Worm (Caenorhabditis elegans) whole organism, mixed stage, embryonic: ENCODE measurements around the gene C30H6.8.

Experiments
- ces-1 ChIP-seq: fragments of 150-350 bp; optimal IDR thresholded peaks from 2 replicates; lab custom pipeline; 2014; ENCODE audit warnings: missing biosample characterization, missing genetic modification reagents, missing genetic modification characterization
- elt-3 ChIP-seq: fragments of 150-350 bp; optimal IDR thresholded peaks from 2 replicates; lab custom pipeline; 2014; ENCODE audit warnings: missing biosample characterization, missing genetic modification characterization
- lsy-2 ChIP-seq: fragments of 150-350 bp; optimal IDR thresholded peaks from 2 replicates; lab custom pipeline; 2014; ENCODE audit warnings: missing biosample characterization, missing genetic modification characterization
- mls-2 ChIP-seq: sonication (generic microtip); optimal IDR thresholded peaks from 2 replicates; lab custom pipeline; 2016; ENCODE audit warnings: mild to moderate bottlenecking, missing genetic modification characterization, moderate library complexity, missing compliant biosample characterization
- nhr-12 ChIP-seq: fragments of 150-350 bp; optimal IDR thresholded peaks from 2 replicates; lab custom pipeline; 2014; ENCODE audit warnings: missing biosample characterization, missing genetic modification characterization
- nhr-237 ChIP-seq: fragments of 150-350 bp; optimal IDR thresholded peaks from 2 replicates; lab custom pipeline; 2014; ENCODE audit warnings: missing biosample characterization, missing genetic modification characterization
- pha-4 ChIP-seq: fragments of 150-350 bp; optimal IDR thresholded peaks from 2 replicates; lab custom pipeline; 2018; ENCODE audit warnings: missing biosample characterization, missing genetic modification reagents, missing genetic modification characterization

DNA sequence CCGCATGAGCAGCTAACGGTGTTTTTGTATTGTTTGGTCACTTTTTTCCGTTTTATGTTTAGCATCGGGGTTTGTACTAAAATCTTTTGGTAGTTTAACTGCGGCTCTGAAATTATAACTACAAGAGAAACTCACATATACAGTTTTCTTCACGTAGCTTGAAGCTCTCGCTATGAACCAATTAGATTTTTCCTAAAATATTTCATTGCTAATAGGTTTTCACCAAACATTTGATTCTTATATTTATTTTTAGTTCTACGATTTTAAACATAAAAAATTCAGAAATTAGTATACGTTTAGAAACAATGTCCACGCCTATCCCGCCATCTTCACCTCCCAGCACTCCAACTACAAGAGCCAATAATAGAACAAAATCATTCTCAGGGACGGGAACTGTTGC lies 45.3 kb downstream of the C30H6.8 start, which contains the start of gene C06A12.3:
- TF ChIP-seq nhr-237 (tag; lab: Kevin White, UChicago) (no peak), elt-3 (tag; lab: Kevin White, UChicago) (no peak), mls-2 (no peak), pha-4 (tag; lab: Kevin White, UChicago) (no peak), lsy-2 (tag; lab: Kevin White, UChicago) (no peak), nhr-12 (tag; lab: Kevin White, UChicago) (no peak), ces-1 (GFP tag; lab: Kevin White, UChicago) (no peak)
